Worm (Caenorhabditis elegans) whole organism, midembryonic: ENCODE data around the gene mam-5.

Source experiments
- T22C8.4 ChIP-seq: fragments of 200-800 bp; sonication (Bioruptor generic); IDR thresholded peaks from 2 replicates; pipeline ENCODE4 v1.3.6; 2022; ENCODE audit warnings: missing genetic modification characterization, missing compliant biosample characterization
- cog-1 ChIP-seq: sonication (generic microtip); optimal IDR thresholded peaks from 2 replicates; lab custom pipeline; 2016; ENCODE audit warnings: missing genetic modification characterization, missing compliant biosample characterization
- flt-1 ChIP-seq: fragments of 200-800 bp; sonication (Bioruptor generic); IDR thresholded peaks from 2 replicates; pipeline ENCODE4 v1.3.6; 2022; ENCODE audit warnings: missing genetic modification characterization, missing compliant biosample characterization
- klf-2 ChIP-seq: fragments of 200-800 bp; sonication (Bioruptor generic); conservative IDR thresholded peaks from 2 replicates; pipeline ENCODE4 v1.3.6; 2022; ENCODE audit warnings: missing genetic modification reagents, missing genetic modification characterization, missing compliant biosample characterization
- med-1 ChIP-seq: sonication (generic microtip); optimal IDR thresholded peaks from 2 replicates; lab custom pipeline; 2017; ENCODE audit warnings: missing genetic modification characterization, mild to moderate bottlenecking, missing compliant biosample characterization, antibody characterized with exemption, missing genetic modification reagents; ENCODE audit not compliant: insufficient read depth
- ref-1 ChIP-seq: fragments of 200-800 bp; sonication (Bioruptor generic); conservative IDR thresholded peaks from 2 replicates; pipeline ENCODE4 v1.3.6; 2022; ENCODE audit warnings: missing genetic modification reagents, missing genetic modification characterization, missing compliant biosample characterization
- tab-1 ChIP-seq: fragments of 200-800 bp; sonication (Bioruptor generic); IDR thresholded peaks from 2 replicates; pipeline ENCODE4 v1.3.6; 2022; ENCODE audit warnings: missing genetic modification characterization, missing compliant biosample characterization
- ztf-23 ChIP-seq: fragments of 200-800 bp; sonication (Bioruptor generic); IDR thresholded peaks from 2 replicates; pipeline ENCODE4 v1.3.6; 2022; ENCODE audit warnings: missing genetic modification reagents, missing genetic modification characterization, missing compliant biosample characterization
- ztf-29 ChIP-seq: fragments of 200-800 bp; sonication (Bioruptor generic); IDR thresholded peaks from 2 replicates; pipeline ENCODE4 v1.3.6; 2022; ENCODE audit warnings: missing genetic modification reagents, missing genetic modification characterization, missing compliant biosample characterization

mam-5 gene

DNA sequence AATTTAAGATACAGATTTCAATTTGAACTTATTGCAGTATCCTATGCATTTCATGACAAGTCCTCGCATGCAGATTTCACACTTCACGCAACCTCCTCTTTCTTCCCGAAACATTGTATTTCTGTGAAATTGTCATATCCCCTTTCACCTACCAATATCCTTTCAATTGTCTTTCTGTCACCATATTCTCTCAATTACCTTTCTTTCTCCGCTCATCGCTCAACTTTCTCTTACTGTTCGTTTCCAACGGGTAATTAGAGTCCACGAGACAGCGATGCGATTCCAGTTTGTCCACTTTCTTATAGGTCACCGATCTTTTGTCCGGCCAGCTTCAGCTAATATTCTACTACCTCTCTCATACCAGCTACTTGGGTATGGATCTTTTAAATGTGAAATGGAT is at the start of gene mam-5:
Gene mam-5, plus strand, starts transcription at position 304 of the 400 bp plus-strand sequence.
- TF ChIP-seq tab-1 (no peak), T22C8.4 (no peak), cog-1 (tag; lab: Kevin White, UChicago) (no peak), ref-1 (GFP tag; lab: Robert Waterston, UW) (no peak), ztf-29 (GFP tag; lab: Robert Waterston, UW) (no peak), ztf-23 (GFP tag; lab: Robert Waterston, UW) (no peak), klf-2 (no peak), flt-1 (GFP tag; lab: Robert Waterston, UW) (no peak), med-1 (no peak)

DNA sequence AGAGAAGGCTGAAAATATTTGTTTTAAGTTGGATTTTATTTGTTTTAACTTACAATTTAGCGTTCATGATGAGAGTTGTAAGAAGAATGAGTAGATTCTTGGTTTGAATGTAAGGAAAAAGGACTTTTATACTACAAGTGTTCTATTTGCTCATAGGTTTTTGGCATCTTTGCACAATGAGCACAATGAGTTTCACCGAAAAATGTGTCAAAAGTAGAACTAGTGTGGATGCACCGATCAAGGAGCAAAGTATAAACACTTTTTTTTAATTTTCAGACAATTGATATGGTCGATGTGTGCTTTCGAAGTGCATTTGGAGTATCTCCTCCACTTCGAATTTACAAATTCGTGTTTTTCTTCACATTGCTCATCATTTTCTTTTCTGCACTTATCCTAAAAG is 46.4 kb upstream of the mam-5 start, which contains the start of gene fipr-11:
Gene fipr-11, minus strand, starts transcription at position 101 of the 400 bp plus-strand sequence.
- no peak for TF ChIP-seq ztf-23 (GFP tag; lab: Robert Waterston, UW)
- no peak for TF ChIP-seq flt-1 (GFP tag; lab: Robert Waterston, UW)
- no peak for TF ChIP-seq klf-2
- no peak for TF ChIP-seq ref-1 (GFP tag; lab: Robert Waterston, UW)
- TF ChIP-seq tab-1 = no peak
- TF ChIP-seq cog-1 (tag; lab: Kevin White, UChicago) = no peak
- TF ChIP-seq ztf-29 (GFP tag; lab: Robert Waterston, UW) = no peak
- TF ChIP-seq T22C8.4 = no peak
- TF ChIP-seq med-1 = no peak

DNA sequence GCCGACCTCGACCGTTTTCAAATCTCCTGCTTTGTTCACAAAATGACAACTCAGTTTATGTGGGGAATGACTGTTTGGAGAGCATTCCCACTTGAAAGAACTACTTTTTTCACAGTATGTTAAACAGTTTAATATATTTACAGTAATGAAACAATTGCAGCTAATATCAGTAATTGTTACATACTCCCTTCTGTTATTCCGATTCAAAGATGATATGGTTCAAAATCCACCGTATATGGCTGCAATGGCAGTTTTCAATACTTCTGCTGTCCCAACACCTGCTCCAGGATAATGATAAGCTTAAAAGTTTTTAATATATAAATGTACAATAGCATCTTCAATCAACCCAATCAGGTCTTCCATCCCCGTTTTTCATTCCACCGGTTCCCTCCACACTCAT is 45.3 kb upstream of the mam-5 start:
- TF ChIP-seq T22C8.4 (no peak), ztf-29 (GFP tag; lab: Robert Waterston, UW) (no peak), med-1 (no peak), ztf-23 (GFP tag; lab: Robert Waterston, UW) (no peak), ref-1 (GFP tag; lab: Robert Waterston, UW) (no peak)

DNA sequence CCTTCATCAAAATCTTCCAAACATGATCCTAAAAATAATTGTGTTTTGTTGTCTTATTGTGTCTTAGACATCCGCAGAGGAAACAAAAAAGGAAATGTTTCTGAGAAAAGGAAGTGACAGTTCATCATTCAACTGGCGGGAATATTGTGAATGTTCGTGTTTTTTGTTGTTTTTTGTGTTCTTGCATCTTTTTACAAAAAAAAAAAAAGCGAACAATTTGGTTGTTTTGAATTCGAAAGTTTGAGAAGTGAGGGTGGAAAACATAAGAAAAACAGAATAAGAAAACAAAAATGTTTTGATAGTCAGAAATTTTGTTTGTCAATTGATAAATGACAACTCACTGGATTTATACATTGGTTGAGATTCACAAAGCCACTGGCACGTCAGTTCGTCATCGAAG is 42.9 kb upstream of the mam-5 start:
- TF ChIP-seq ztf-23 (GFP tag; lab: Robert Waterston, UW) = no peak
- no peak for TF ChIP-seq klf-2
- no peak for TF ChIP-seq tab-1
- TF ChIP-seq flt-1 (GFP tag; lab: Robert Waterston, UW) = no peak
- no peak for TF ChIP-seq T22C8.4
- no peak for TF ChIP-seq ztf-29 (GFP tag; lab: Robert Waterston, UW)
- no peak for TF ChIP-seq med-1
- TF ChIP-seq cog-1 (tag; lab: Kevin White, UChicago) = no peak
- no peak for TF ChIP-seq ref-1 (GFP tag; lab: Robert Waterston, UW)

DNA sequence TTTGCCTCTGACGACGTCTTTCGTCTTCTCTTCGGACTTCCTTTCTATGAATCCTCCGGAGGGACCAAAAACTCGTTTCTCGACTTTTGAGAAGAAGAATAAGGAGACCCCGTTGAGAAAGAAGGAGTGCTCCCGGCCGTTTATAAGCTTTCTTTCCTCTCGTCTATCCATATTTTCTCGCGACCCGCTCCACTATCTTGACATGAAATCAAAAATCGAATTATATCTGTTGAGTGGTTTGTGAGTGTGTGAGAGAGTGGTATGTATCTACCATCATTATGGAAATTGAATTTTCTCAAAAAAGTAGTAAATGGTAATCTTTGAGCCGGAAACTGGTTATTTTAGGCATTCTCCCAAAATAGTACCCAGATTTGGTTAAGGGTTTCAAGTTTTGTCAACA is 41.3 kb upstream of the mam-5 start:
- TF ChIP-seq tab-1 (no peak), ztf-29 (GFP tag; lab: Robert Waterston, UW) (no peak), ztf-23 (GFP tag; lab: Robert Waterston, UW) (no peak), klf-2 (no peak), med-1 (no peak), cog-1 (tag; lab: Kevin White, UChicago) (no peak), T22C8.4 (no peak)

DNA sequence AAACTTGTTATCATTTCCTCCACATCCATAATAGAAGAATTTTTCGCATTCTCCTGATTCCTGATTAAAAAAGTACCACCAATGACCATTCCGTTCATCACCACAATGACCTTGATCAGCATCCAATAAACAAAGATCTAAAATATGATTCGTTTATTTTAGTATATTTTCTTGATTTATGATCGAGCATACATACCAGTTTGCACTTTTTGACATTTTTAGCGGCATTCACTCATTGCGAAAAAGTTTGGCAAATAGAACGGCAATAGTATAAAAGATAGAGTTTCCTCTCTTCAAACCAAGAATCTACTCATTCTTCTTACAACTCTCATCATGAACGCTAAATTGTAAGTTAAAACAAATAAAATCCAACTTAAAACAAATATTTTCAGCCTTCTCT is 38.6 kb upstream of the mam-5 start, which contains the start of gene fipr-10:
Gene fipr-10, plus strand, starts transcription at position 301 of the 400 bp plus-strand sequence.
- TF ChIP-seq med-1 (no peak), klf-2 (no peak), ztf-23 (GFP tag; lab: Robert Waterston, UW) (no peak), flt-1 (GFP tag; lab: Robert Waterston, UW) (no peak), T22C8.4 (no peak), ztf-29 (GFP tag; lab: Robert Waterston, UW) (no peak), tab-1 (no peak), ref-1 (GFP tag; lab: Robert Waterston, UW) (no peak), cog-1 (tag; lab: Kevin White, UChicago) (no peak)

DNA sequence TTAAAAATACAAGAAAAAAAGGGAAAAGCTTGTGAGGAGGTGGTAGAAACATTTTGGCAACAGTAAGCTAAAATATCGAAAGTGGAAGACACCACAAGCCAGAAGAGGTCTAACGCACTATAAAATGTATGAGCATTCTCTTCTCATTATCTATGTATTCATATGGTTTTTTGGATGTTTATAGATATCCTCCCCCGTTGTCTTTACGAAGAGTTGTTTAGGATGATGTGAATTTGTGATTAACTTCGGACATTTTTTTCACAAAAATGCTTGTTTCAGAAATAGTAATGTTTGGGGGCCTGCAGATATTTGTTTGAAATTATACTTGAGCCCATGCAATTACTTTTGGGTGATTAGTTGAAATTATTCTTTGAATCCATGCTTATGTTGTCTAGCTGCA is 37.5 kb upstream of the mam-5 start, which contains the start of gene mec-9:
Gene mec-9, minus strand, starts transcription at position 101 of the 400 bp plus-strand sequence.
- TF ChIP-seq ztf-29 (GFP tag; lab: Robert Waterston, UW) = no peak
- TF ChIP-seq ztf-23 (GFP tag; lab: Robert Waterston, UW) = no peak
- no peak for TF ChIP-seq med-1
- no peak for TF ChIP-seq tab-1
- TF ChIP-seq T22C8.4 = no peak
- no peak for TF ChIP-seq klf-2
- no peak for TF ChIP-seq ref-1 (GFP tag; lab: Robert Waterston, UW)
- TF ChIP-seq cog-1 (tag; lab: Kevin White, UChicago) = no peak
- no peak for TF ChIP-seq flt-1 (GFP tag; lab: Robert Waterston, UW)

DNA sequence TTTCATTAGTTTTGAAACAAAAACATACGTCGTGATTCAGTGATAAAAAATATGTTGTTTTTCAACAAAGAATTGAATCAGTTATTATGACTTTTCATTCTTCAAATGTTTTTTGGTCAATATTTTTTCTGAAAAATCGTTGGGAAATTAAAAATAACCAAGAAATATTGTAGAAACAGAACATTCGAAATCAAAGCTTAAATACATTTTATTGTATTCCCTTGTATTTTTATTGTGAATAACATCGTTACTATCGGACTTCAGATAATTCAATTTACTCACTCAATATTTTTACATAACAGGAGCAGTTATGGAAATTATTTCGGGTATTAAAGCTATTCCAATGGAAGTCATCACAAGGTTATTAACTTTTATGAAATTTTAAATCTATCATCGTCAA is 35.8 kb upstream of the mam-5 start, which contains the start of gene C50H2.4:
Gene C50H2.4, plus strand, starts transcription at position 301 of the 400 bp plus-strand sequence.
- no peak for TF ChIP-seq cog-1 (tag; lab: Kevin White, UChicago)
- no peak for TF ChIP-seq T22C8.4
- no peak for TF ChIP-seq med-1
- TF ChIP-seq flt-1 (GFP tag; lab: Robert Waterston, UW) = no peak
- no peak for TF ChIP-seq klf-2
- no peak for TF ChIP-seq tab-1
- TF ChIP-seq ref-1 (GFP tag; lab: Robert Waterston, UW) = no peak
- TF ChIP-seq ztf-29 (GFP tag; lab: Robert Waterston, UW) = no peak
- TF ChIP-seq ztf-23 (GFP tag; lab: Robert Waterston, UW) = no peak

DNA sequence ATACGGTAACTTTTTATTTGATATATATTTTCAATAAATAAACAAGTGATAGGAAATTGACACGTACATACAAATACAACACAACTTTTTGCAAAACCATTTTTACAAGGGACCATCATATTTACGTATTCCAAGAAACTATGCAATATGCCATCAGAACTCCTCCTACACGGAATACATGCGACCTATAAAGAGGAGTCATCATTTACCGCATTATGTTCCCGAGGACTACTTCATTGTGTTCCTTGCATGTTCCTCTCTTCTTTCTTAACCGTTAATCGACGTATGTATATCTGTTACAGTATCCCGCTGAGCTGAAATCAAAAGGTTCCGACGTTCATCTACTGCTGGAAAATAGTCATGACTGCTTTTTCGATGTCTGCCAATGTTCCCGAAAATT is 34.1 kb upstream of the mam-5 start, which contains the start of gene C50H2.5:
Gene C50H2.5, plus strand, starts transcription at position 301 of the 400 bp plus-strand sequence.
- TF ChIP-seq ztf-23 (GFP tag; lab: Robert Waterston, UW) = no peak

DNA sequence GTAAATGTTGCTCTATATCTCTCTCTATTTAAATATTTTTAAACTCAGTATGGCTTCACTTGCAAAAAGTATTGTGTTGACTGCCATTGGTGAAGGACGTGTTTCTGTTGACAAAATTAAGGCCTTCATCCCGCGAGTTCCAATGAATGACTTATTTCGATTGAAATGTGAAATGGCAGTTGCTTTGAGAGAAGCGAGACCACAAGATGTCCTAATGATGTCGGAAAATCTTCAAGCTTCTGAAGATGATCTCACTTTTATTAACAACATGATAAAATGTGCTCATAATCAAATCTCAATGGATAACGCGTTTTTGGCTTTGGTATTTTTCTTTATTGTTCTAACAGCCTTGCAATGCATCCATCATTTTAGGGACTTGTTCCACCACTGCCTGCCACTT is 31.2 kb upstream of the mam-5 start, which contains the start of gene ceh-75:
Gene ceh-75, plus strand, starts transcription at position 50 of the 400 bp plus-strand sequence.
- no peak for TF ChIP-seq klf-2
- no peak for TF ChIP-seq ref-1 (GFP tag; lab: Robert Waterston, UW)
- TF ChIP-seq med-1 = no peak

DNA sequence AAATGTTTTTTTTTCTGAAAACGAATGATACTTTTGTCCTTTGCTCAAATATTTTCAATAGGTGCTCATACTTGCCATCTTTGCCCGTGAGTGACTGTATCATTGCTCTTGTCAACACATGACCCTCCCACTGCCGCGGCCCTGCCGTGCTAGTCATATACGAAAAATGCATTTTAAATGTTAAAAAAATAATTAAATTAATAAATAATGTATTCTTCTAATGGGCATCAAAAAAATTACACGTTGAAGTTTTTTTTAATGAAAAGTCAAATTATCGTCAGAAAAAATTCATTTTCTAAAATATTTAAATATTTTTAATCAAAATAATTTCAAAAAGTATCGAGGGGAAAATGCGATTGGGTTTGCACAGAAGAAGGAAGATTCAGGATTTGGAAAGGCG is 30.0 kb upstream of the mam-5 start, which contains the start of gene C50H2.7:
Gene C50H2.7, plus strand, starts transcription at position 301 of the 400 bp plus-strand sequence.
- TF ChIP-seq klf-2 = no peak
- TF ChIP-seq ztf-23 (GFP tag; lab: Robert Waterston, UW) = no peak
- TF ChIP-seq T22C8.4 = no peak
- no peak for TF ChIP-seq flt-1 (GFP tag; lab: Robert Waterston, UW)
- TF ChIP-seq tab-1 = no peak
- no peak for TF ChIP-seq cog-1 (tag; lab: Kevin White, UChicago)
- TF ChIP-seq med-1 = no peak
- TF ChIP-seq ref-1 (GFP tag; lab: Robert Waterston, UW) = no peak
- no peak for TF ChIP-seq ztf-29 (GFP tag; lab: Robert Waterston, UW)
